Worm (Caenorhabditis elegans): ENCODE results near the gene srd-63.
A peak's percentile ranks its signal among the peaks of the same experiment; 100 is the strongest.

srd-63 gene

DNA sequence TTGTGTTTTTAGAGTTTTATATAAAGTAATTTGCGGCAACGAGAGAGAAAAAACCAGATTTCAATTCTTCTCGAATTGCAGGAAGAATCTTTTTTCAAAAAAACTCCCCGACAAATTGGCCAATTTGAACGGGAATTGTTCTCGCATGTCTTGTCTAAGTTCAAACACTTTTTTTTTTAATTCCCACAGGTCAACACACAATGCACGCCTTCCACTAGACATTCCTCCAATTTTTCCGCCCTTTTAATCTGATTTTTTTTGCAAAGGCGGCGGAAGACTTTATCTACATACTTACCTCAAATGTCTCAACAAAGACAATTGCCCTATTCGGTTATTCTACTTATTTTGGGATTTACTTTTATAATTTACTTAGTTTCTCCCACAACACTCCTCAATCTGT, 14.0 kb upstream of the srd-63 start, which contains the start of gene F26D2.3:
F26D2.3 (plus strand) TSS at position 301 of the 400 bp plus-strand sequence.
- TF ChIP-seq T26A5.8 (tag; optimal IDR thresholded peaks at IDR 0.05) (no peak), dpff-1 (tag; optimal IDR thresholded peaks at IDR 0.05) (no peak), T07F8.4 (tag; optimal IDR thresholded peaks at IDR 0.05) (no peak), lag-1 (GFP tag; IDR thresholded peaks at IDR 0.05) (no peak), dox-1 (GFP tag; IDR thresholded peaks at IDR 0.05) (no peak), nhr-90 (tag; optimal IDR thresholded peaks at IDR 0.05) (no peak)

- TF ChIP-seq egl-18 (GFP tag; IDR thresholded peaks at IDR 0.05) (no peak), F55B11.4 (tag; optimal IDR thresholded peaks at IDR 0.05; ENCODE audit: borderline replicate concordance, insufficient read depth) (no peak), somi-1 (GFP tag; optimal IDR thresholded peaks at IDR 0.05) (no peak), cebp-1 (GFP tag; IDR thresholded peaks at IDR 0.05) (no peak), cebp-1 (tag; optimal IDR thresholded peaks at IDR 0.05) (no peak), F57A8.1 (GFP tag; optimal IDR thresholded peaks at IDR 0.05) (no peak), nhr-27 (tag; optimal IDR thresholded peaks at IDR 0.05) (no peak), lag-1 (GFP tag; IDR thresholded peaks at IDR 0.05) (no peak), ekl-4 (GFP tag; IDR thresholded peaks at IDR 0.05) (no peak)
These were observed 12.7 kb upstream of the srd-63 start for ce11 chrV:16406357-16406756.

DNA sequence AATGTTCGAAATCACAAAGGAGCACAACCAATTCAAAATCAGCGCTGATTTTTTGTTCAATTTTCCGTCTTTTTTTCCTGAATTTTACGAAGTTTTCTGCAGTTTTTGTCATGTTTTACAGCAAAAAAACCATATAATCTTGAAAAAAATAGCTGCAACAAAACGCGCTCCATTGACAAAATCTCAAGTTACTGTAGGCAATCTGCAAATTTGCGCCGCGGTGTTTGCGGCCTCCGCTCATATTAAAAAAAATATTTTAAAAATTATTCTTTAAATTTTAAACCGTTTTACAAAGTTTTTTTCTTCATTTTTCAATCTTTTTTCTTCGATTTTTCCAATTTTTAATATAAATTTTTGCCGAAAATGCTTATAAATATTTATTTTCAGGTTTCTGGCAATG, 11.7 kb upstream of the srd-63 start:
- TF ChIP-seq die-1 (tag; optimal IDR thresholded peaks at IDR 0.05) (no peak), zfh-2 (GFP tag; conservative IDR thresholded peaks at IDR 0.05) (no peak), F23B12.7 (tag; optimal IDR thresholded peaks at IDR 0.05; ENCODE audit: insufficient read depth) (no peak), mcd-1 (GFP tag; IDR thresholded peaks at IDR 0.05) (peak; percentile 46; the same call in 1 of the 2 replicates), attf-6 (GFP tag; IDR thresholded peaks at IDR 0.05) (no peak), F57A8.1 (GFP tag; optimal IDR thresholded peaks at IDR 0.05) (no peak), snpc-4 (GFP tag; optimal IDR thresholded peaks at IDR 0.05) (peak; percentile 3), snpc-4 (tag; optimal IDR thresholded peaks at IDR 0.05) (peak in 1 of 4 experiments; percentile 14), akir-1 (GFP tag; optimal IDR thresholded peaks at IDR 0.05) (no peak), him-1 (tag; optimal IDR thresholded peaks at IDR 0.05) (peak; percentile 16), nhr-179 (tag; optimal IDR thresholded peaks at IDR 0.05) (no peak), atf-7 (tag; optimal IDR thresholded peaks at IDR 0.05) (no peak), lag-1 (GFP tag; IDR thresholded peaks at IDR 0.05) (no peak), gei-17 (GFP tag; optimal IDR thresholded peaks at IDR 0.05) (no peak), lsl-1 (GFP tag; optimal IDR thresholded peaks at IDR 0.05) (peak; percentile 81), ztf-25 (GFP tag; IDR thresholded peaks at IDR 0.05) (no peak)

ce11 chrV:16403974-16404373, 10.3 kb upstream of the srd-63 start, which contains the start of gene syp-1:
Gene syp-1 (plus strand): TSS chrV:16404274.
- TF ChIP-seq cebp-2 (GFP tag; IDR thresholded peaks at IDR 0.05) (no peak), hlh-12 (tag; optimal IDR thresholded peaks at IDR 0.05) (no peak), ekl-4 (GFP tag; IDR thresholded peaks at IDR 0.05) (no peak), fkh-3 (tag; optimal IDR thresholded peaks at IDR 0.05) (no peak), nhr-179 (tag; optimal IDR thresholded peaks at IDR 0.05) (no peak), sea-2 (GFP tag; IDR thresholded peaks at IDR 0.05) (no peak), hsf-1 (GFP tag; IDR thresholded peaks at IDR 0.05) (no peak), akir-1 (GFP tag; optimal IDR thresholded peaks at IDR 0.05) (no peak), ztf-18 (tag; optimal IDR thresholded peaks at IDR 0.05) (no peak), unc-62 (GFP tag; optimal IDR thresholded peaks at IDR 0.05) (no peak), nhr-90 (tag; optimal IDR thresholded peaks at IDR 0.05) (no peak), ZK185.1 (tag; optimal IDR thresholded peaks at IDR 0.05; ENCODE audit: poor library complexity, severe bottlenecking) (no peak), Y53F4B.3 (GFP tag; IDR thresholded peaks at IDR 0.05) (no peak), rpc-1 (optimal IDR thresholded peaks at IDR 0.05) (no peak), rpc-1 (tag; optimal IDR thresholded peaks at IDR 0.05) (no peak), unc-130 (GFP tag; optimal IDR thresholded peaks at IDR 0.05) (no peak), nhr-120 (GFP tag; IDR thresholded peaks at IDR 0.05) (no peak), ama-1 (optimal IDR thresholded peaks at IDR 0.05) (no peak), ama-1 (GFP tag; optimal IDR thresholded peaks at IDR 0.05) (no peak)
